Fruit fly (Drosophila melanogaster) whole organism, embryonic: ENCODE results near the gene CG31104.

Experiments used
- Awh ChIP-seq: fragments of 200-800 bp; sonication (Bioruptor generic); IDR thresholded peaks from 2 replicates; pipeline ENCODE4, ENCODE4 v1.3.6; 2022; ENCODE audit warnings: missing biosample characterization, missing genetic modification characterization
- Bdp1 ChIP-seq: fragments of 200-800 bp; sonication (Bioruptor generic); optimal IDR thresholded peaks from 3 replicates; lab custom pipeline; 2016; ENCODE audit warnings: missing biosample characterization, missing genetic modification characterization
- Blimp-1 ChIP-seq: fragments of 200-800 bp; sonication (Bioruptor generic); optimal IDR thresholded peaks from 3 replicates; lab custom pipeline; 2018; ENCODE audit warnings: missing biosample characterization, missing genetic modification characterization, mild to moderate bottlenecking, moderate library complexity, missing genetic modification reagents
- CG10147 ChIP-seq: fragments of 200-800 bp; sonication (Bioruptor generic); optimal IDR thresholded peaks from 2 replicates; lab custom pipeline; 2019; ENCODE audit warnings: missing biosample characterization, mild to moderate bottlenecking, missing genetic modification characterization, moderate library complexity
- CG10959 ChIP-seq: fragments of 200-800 bp; sonication (Bioruptor generic); IDR thresholded peaks from 2 replicates; pipeline ENCODE4 v1.3.6; 2022; ENCODE audit warnings: missing biosample characterization, missing genetic modification characterization
- CG12391 ChIP-seq: fragments of 200-800 bp; sonication (Bioruptor generic); optimal IDR thresholded peaks from 3 replicates; lab custom pipeline; 2018; ENCODE audit warnings: missing biosample characterization, mild to moderate bottlenecking, missing genetic modification characterization, moderate library complexity
- CG14050 ChIP-seq: fragments of 200-800 bp; sonication (Bioruptor generic); IDR thresholded peaks from 3 replicates; pipeline ENCODE4 v1.3.6; 2022; ENCODE audit warnings: missing biosample characterization, missing genetic modification characterization
- CG15479 ChIP-seq: fragments of 200-800 bp; sonication (Bioruptor generic); optimal IDR thresholded peaks from 3 replicates; lab custom pipeline; 2019; ENCODE audit warnings: missing biosample characterization, mild to moderate bottlenecking, missing genetic modification characterization, moderate library complexity
- CG16815 ChIP-seq: fragments of 200-800 bp; sonication (Bioruptor generic); optimal IDR thresholded peaks from 3 replicates; lab custom pipeline; 2017; ENCODE audit warnings: missing biosample characterization, mild to moderate bottlenecking, missing genetic modification characterization
- CG2116 ChIP-seq: fragments of 200-800 bp; sonication (Bioruptor generic); optimal IDR thresholded peaks from 3 replicates; lab custom pipeline; 2018; ENCODE audit warnings: missing biosample characterization, mild to moderate bottlenecking, missing genetic modification characterization
- CG31224 ChIP-seq: fragments of 200-800 bp; sonication (Bioruptor generic); IDR thresholded peaks from 2 replicates; pipeline ENCODE4 v1.3.6; 2022; ENCODE audit warnings: missing biosample characterization, missing genetic modification characterization
- CG3281 ChIP-seq: fragments of 200-800 bp; sonication (Bioruptor generic); optimal IDR thresholded peaks from 3 replicates; lab custom pipeline; 2017; ENCODE audit warnings: missing biosample characterization, mild to moderate bottlenecking, missing genetic modification characterization
- CG34224 ChIP-seq: fragments of 200-800 bp; sonication (Bioruptor generic); IDR thresholded peaks from 3 replicates; pipeline ENCODE4 v1.3.6; 2022; ENCODE audit warnings: missing biosample characterization, missing genetic modification characterization; ENCODE audit not compliant: partially characterized antibody
- CG3847 ChIP-seq: fragments of 200-800 bp; sonication (Bioruptor generic); IDR thresholded peaks from 2 replicates; pipeline ENCODE4 v1.3.6; 2022; ENCODE audit warnings: missing biosample characterization, missing genetic modification characterization
- CG6654 ChIP-seq: fragments of 200-800 bp; sonication (Bioruptor generic); optimal IDR thresholded peaks from 2 replicates; lab custom pipeline; 2017; ENCODE audit warnings: missing biosample characterization, mild to moderate bottlenecking, missing genetic modification characterization
- CG7839 ChIP-seq: fragments of 200-800 bp; sonication (Bioruptor generic); optimal IDR thresholded peaks from 3 replicates; lab custom pipeline; 2018; ENCODE audit warnings: missing biosample characterization, mild to moderate bottlenecking, missing genetic modification characterization, moderate library complexity
- CG8089 ChIP-seq: fragments of 200-800 bp; sonication (Bioruptor generic); optimal IDR thresholded peaks from 3 replicates; lab custom pipeline; 2016; ENCODE audit warnings: missing biosample characterization, missing genetic modification characterization
- CG8388 ChIP-seq: fragments of 200-800 bp; sonication (Bioruptor generic); optimal IDR thresholded peaks from 2 replicates; lab custom pipeline; 2019; ENCODE audit warnings: missing biosample characterization, mild to moderate bottlenecking, missing genetic modification characterization, moderate library complexity
- D19B ChIP-seq: fragments of 200-800 bp; sonication (Bioruptor generic); optimal IDR thresholded peaks from 2 replicates; lab custom pipeline; 2017; ENCODE audit warnings: missing biosample characterization, mild to moderate bottlenecking, missing genetic modification characterization
- Deaf1 ChIP-seq: fragments of 200-800 bp; optimal IDR thresholded peaks from 3 replicates; lab custom pipeline; 2019; ENCODE audit warnings: missing biosample characterization, mild to moderate bottlenecking, missing genetic modification characterization, moderate library complexity
- Dfd ChIP-seq, 2 experiments: fragments of >200 bp; optimal IDR thresholded peaks; 2 replicates each; lab custom pipeline; 2017; ENCODE audit warnings: missing biosample characterization in 2 of 2, missing genetic modification characterization in 2 of 2
- Dp ChIP-seq: fragments of 200-800 bp; sonication (Bioruptor generic); optimal IDR thresholded peaks from 2 replicates; lab custom pipeline; 2018; ENCODE audit warnings: missing biosample characterization, mild to moderate bottlenecking, missing genetic modification characterization, moderate library complexity
- H15 ChIP-seq: fragments of 200-800 bp; sonication (Bioruptor generic); IDR thresholded peaks from 3 replicates; pipeline ENCODE4 v1.3.6; 2022; ENCODE audit warnings: missing biosample characterization, missing genetic modification characterization
- HHEX ChIP-seq: fragments of 200-800 bp; sonication (Bioruptor generic); optimal IDR thresholded peaks from 3 replicates; lab custom pipeline; 2017; ENCODE audit warnings: missing biosample characterization, mild to moderate bottlenecking, missing genetic modification characterization, missing genetic modification reagents
- MESR4 ChIP-seq: fragments of 200-800 bp; sonication (Bioruptor generic); optimal IDR thresholded peaks from 2 replicates; lab custom pipeline; 2018; ENCODE audit warnings: missing biosample characterization, mild to moderate bottlenecking, missing genetic modification characterization, moderate library complexity
- Meics ChIP-seq: fragments of 200-800 bp; sonication (Bioruptor generic); optimal IDR thresholded peaks from 2 replicates; lab custom pipeline; 2017; ENCODE audit warnings: missing biosample characterization, mild to moderate bottlenecking, missing genetic modification characterization
- Oaz ChIP-seq: fragments of 200-800 bp; sonication (Bioruptor generic); IDR thresholded peaks from 2 replicates; pipeline ENCODE4 v1.3.6; 2022; ENCODE audit warnings: missing biosample characterization, missing genetic modification characterization
- PHDP ChIP-seq: fragments of 200-800 bp; sonication (Bioruptor generic); optimal IDR thresholded peaks from 3 replicates; lab custom pipeline; 2018; ENCODE audit warnings: missing biosample characterization, mild to moderate bottlenecking, missing genetic modification characterization, moderate library complexity
- Vsx1 ChIP-seq: fragments of 200-800 bp; sonication (Bioruptor generic); optimal IDR thresholded peaks from 2 replicates; lab custom pipeline; 2017; ENCODE audit warnings: missing biosample characterization, mild to moderate bottlenecking, missing genetic modification characterization, missing genetic modification reagents
- Xbp1 ChIP-seq: fragments of 200-800 bp; sonication (Bioruptor generic); optimal IDR thresholded peaks from 3 replicates; lab custom pipeline; 2016; ENCODE audit warnings: missing biosample characterization, mild to moderate bottlenecking, missing genetic modification characterization
- al ChIP-seq: fragments of 200-800 bp; sonication (Bioruptor generic); IDR thresholded peaks from 2 replicates; pipeline ENCODE4 v1.3.6; 2022; ENCODE audit warnings: missing biosample characterization, missing genetic modification characterization
- caup ChIP-seq: fragments of 200-800 bp; sonication (Bioruptor generic); optimal IDR thresholded peaks from 3 replicates; lab custom pipeline; 2017; ENCODE audit warnings: missing biosample characterization, mild to moderate bottlenecking, missing genetic modification characterization, moderate library complexity; ENCODE audit not compliant: severe bottlenecking
- emc ChIP-seq: fragments of 200-800 bp; sonication (Bioruptor generic); optimal IDR thresholded peaks from 2 replicates; lab custom pipeline; 2016; ENCODE audit warnings: missing biosample characterization, missing genetic modification characterization
- fd3F ChIP-seq: fragments of 200-800 bp; sonication (Bioruptor generic); optimal IDR thresholded peaks from 2 replicates; lab custom pipeline; 2018; ENCODE audit warnings: missing biosample characterization, mild to moderate bottlenecking, missing genetic modification characterization, moderate library complexity
- gce ChIP-seq: fragments of 200-800 bp; sonication (Bioruptor generic); IDR thresholded peaks from 3 replicates; pipeline ENCODE4 v1.3.6; 2022; ENCODE audit warnings: missing biosample characterization, missing genetic modification characterization
- jigr1 ChIP-seq: fragments of 200-800 bp; sonication (Bioruptor generic); IDR thresholded peaks from 3 replicates; pipeline ENCODE4 v1.3.6; 2022; ENCODE audit warnings: missing biosample characterization, missing genetic modification characterization
- lmd ChIP-seq: fragments of 200-800 bp; sonication (Bioruptor generic); IDR thresholded peaks from 2 replicates; pipeline ENCODE4 v1.3.6; 2022; ENCODE audit warnings: missing biosample characterization, missing genetic modification characterization
- luna ChIP-seq: fragments of 200-800 bp; sonication (Bioruptor generic); optimal IDR thresholded peaks from 2 replicates; lab custom pipeline; 2016; ENCODE audit warnings: missing biosample characterization, missing genetic modification characterization
- nerfin-2 ChIP-seq: fragments of 200-800 bp; sonication (Bioruptor generic); IDR thresholded peaks from 2 replicates; pipeline ENCODE4 v1.3.6; 2022; ENCODE audit warnings: missing biosample characterization, missing genetic modification characterization; ENCODE audit not compliant: partially characterized antibody
- nmo ChIP-seq: fragments of 200-800 bp; sonication (Bioruptor generic); optimal IDR thresholded peaks from 2 replicates; lab custom pipeline; 2018; ENCODE audit warnings: missing biosample characterization, mild to moderate bottlenecking, missing genetic modification characterization, moderate library complexity
- pum ChIP-seq: fragments of 200-800 bp; sonication (Bioruptor generic); optimal IDR thresholded peaks from 2 replicates; lab custom pipeline; 2016; ENCODE audit warnings: missing biosample characterization, missing genetic modification characterization
- salm ChIP-seq: fragments of 200-800 bp; sonication (Bioruptor generic); optimal IDR thresholded peaks from 2 replicates; lab custom pipeline; 2018; ENCODE audit warnings: missing biosample characterization, mild to moderate bottlenecking, missing genetic modification characterization
- sna ChIP-seq: fragments of 200-800 bp; sonication (Bioruptor generic); IDR thresholded peaks from 2 replicates; pipeline ENCODE4 v1.3.6; 2022; ENCODE audit warnings: missing biosample characterization, missing genetic modification characterization; ENCODE audit not compliant: partially characterized antibody
- sob ChIP-seq: fragments of 200-800 bp; sonication (Bioruptor generic); IDR thresholded peaks from 2 replicates; pipeline ENCODE4 v1.3.6; 2022; ENCODE audit warnings: missing biosample characterization, missing genetic modification characterization
- stwl ChIP-seq: fragments of 200-800 bp; sonication (Bioruptor generic); optimal IDR thresholded peaks from 3 replicates; lab custom pipeline; 2018; ENCODE audit warnings: missing biosample characterization, mild to moderate bottlenecking, missing genetic modification characterization, moderate library complexity
- tna ChIP-seq: fragments of 200-800 bp; sonication (Bioruptor generic); IDR thresholded peaks from 2 replicates; pipeline ENCODE4 v1.3.6; 2022; ENCODE audit warnings: missing biosample characterization, missing genetic modification characterization; ENCODE audit not compliant: partially characterized antibody
- trem ChIP-seq: fragments of 200-800 bp; optimal IDR thresholded peaks from 3 replicates; lab custom pipeline; 2019; ENCODE audit warnings: missing biosample characterization, mild to moderate bottlenecking, missing genetic modification characterization, moderate library complexity
- ttk ChIP-seq: fragments of 200-800 bp; sonication (Bioruptor generic); IDR thresholded peaks from 2 replicates; pipeline ENCODE4 v2.1.2; 2022; ENCODE audit warnings: missing biosample characterization, missing genetic modification characterization
- zf30C ChIP-seq: fragments of 200-800 bp; sonication (Bioruptor generic); optimal IDR thresholded peaks from 3 replicates; lab custom pipeline; 2018; ENCODE audit warnings: missing biosample characterization, mild to moderate bottlenecking, missing genetic modification characterization

Gene CG31104

DNA sequence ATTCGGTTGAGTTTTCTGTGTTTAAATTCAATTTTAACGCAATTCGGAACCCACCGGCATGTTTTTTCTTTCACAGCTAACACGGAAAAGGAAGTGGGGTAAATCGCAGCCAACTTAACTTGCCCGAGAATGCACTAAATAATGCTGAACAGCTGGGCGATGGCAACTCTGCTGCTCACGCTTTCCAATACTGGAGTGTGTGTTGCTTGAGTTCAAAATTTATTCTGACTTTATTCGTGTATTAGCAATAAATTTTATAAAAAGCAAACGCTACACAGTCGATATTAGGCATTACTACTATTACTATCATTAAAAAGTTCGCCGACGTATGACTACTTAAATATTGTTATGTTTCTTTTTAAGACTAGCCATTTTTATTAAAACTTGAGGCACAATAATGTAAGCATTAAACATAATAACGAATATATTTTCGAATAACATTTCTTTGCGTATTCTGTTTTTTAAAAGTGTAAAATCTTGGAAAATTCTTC lies 37.8 kb upstream of the CG31104 start, which contains the start of the genes RpS27 and Nup37 (continued):
- TF ChIP-seq Deaf1 (tag; lab: Kevin White, UChicago) (peak; percentile 69), nerfin-2 (GFP tag; lab: Robert Waterston, UW) (no peak), stwl (tag; lab: Kevin White, UChicago) (peak; percentile 95), CG8388 (peak; percentile 89), Awh (peak; percentile 98), al (GFP tag; lab: Robert Waterston, UW) (peak; percentile 95), tna (GFP tag; lab: Robert Waterston, UW) (no peak), CG10147 (peak; percentile 95), CG10959 (GFP tag; lab: Robert Waterston, UW) (peak; percentile 95), CG12391 (tag; lab: Kevin White, UChicago) (peak; percentile 97), D19B (GFP tag; lab: Kevin White, UChicago) (peak; percentile 94), emc (GFP tag; lab: Kevin White, UChicago) (peak; percentile 99), trem (tag; lab: Kevin White, UChicago) (peak; percentile 94), CG8089 (GFP tag; lab: Kevin White, UChicago) (peak; percentile 99), Dp (GFP tag; lab: Kevin White, UChicago) (peak; percentile 77), MESR4 (GFP tag; lab: Kevin White, UChicago) (peak; percentile 99), nmo (GFP tag; lab: Kevin White, UChicago) (peak; percentile 97), H15 (GFP tag; lab: Robert Waterston, UW) (peak; percentile 97), pum (GFP tag; lab: Kevin White, UChicago) (peak; percentile 97), CG3281 (GFP tag; lab: Kevin White, UChicago) (peak; percentile 99), CG15479 (GFP tag; lab: Kevin White, UChicago) (peak; percentile 75), HHEX (GFP tag; lab: Kevin White, UChicago) (peak; percentile 99), CG14050 (GFP tag; lab: Robert Waterston, UW) (peak; percentile 93), gce (GFP tag; lab: Robert Waterston, UW) (peak; percentile 98), jigr1 (GFP tag; lab: Robert Waterston, UW) (peak; percentile 72; the same call in 1 of the 3 replicates), CG6654 (GFP tag; lab: Kevin White, UChicago) (peak; percentile 94), zf30C (peak; percentile 61), caup (peak; percentile 100), Bdp1 (GFP tag; lab: Kevin White, UChicago) (peak; percentile 94), PHDP (tag; lab: Kevin White, UChicago) (peak; percentile 96), sna (GFP tag; lab: Robert Waterston, UW) (no peak), ttk (GFP tag; lab: Robert Waterston, UW) (peak; percentile 97), fd3F (GFP tag; lab: Kevin White, UChicago) (peak; percentile 97), salm (tag; lab: Kevin White, UChicago) (peak; percentile 90), Dfd (GFP tag; optimal IDR thresholded peaks at IDR 0.05; lab: Kevin White, UChicago) (no peak), Vsx1 (GFP tag; lab: Kevin White, UChicago) (peak; percentile 98), CG34224 (no peak), sob (GFP tag; lab: Robert Waterston, UW) (peak; percentile 99), Meics (GFP tag; lab: Kevin White, UChicago) (peak; percentile 99), CG2116 (GFP tag; lab: Kevin White, UChicago) (peak; percentile 94), CG7839 (tag; lab: Kevin White, UChicago) (peak; percentile 96), CG3847 (GFP tag; lab: Robert Waterston, UW) (peak; percentile 98), lmd (GFP tag; lab: Robert Waterston, UW) (peak; percentile 95), Blimp-1 (GFP tag; lab: Kevin White, UChicago) (peak; percentile 86), CG31224 (GFP tag; lab: Robert Waterston, UW) (peak; percentile 93), luna (peak; percentile 98), CG16815 (GFP tag; lab: Kevin White, UChicago) (peak; percentile 95), Xbp1 (GFP tag; lab: Kevin White, UChicago) (peak; percentile 98), Oaz (GFP tag; lab: Robert Waterston, UW) (peak; percentile 92)
